Fruit fly (Drosophila melanogaster) whole organism, embryonic: Measurements from ENCODE around the gene ClC-a.

Experiments used
- Ada2b ChIP-seq: fragments of 200-800 bp; sonication (Bioruptor generic); IDR thresholded peaks from 2 replicates; pipeline ENCODE4 v1.3.6; 2022; ENCODE audit warnings: missing biosample characterization, missing genetic modification characterization
- BtbVII ChIP-seq: fragments of 200-800 bp; sonication (Bioruptor generic); optimal IDR thresholded peaks from 3 replicates; lab custom pipeline; 2017; ENCODE audit warnings: missing biosample characterization, mild to moderate bottlenecking, missing genetic modification characterization
- CG10565 ChIP-seq: fragments of 200-800 bp; sonication (Bioruptor generic); optimal IDR thresholded peaks from 3 replicates; lab custom pipeline; 2016; ENCODE audit warnings: missing biosample characterization, mild to moderate bottlenecking, missing genetic modification characterization
- CG12155 ChIP-seq: fragments of 200-800 bp; sonication (Bioruptor generic); optimal IDR thresholded peaks from 3 replicates; lab custom pipeline; 2016; ENCODE audit warnings: missing biosample characterization, missing genetic modification characterization
- CG15011 ChIP-seq: fragments of 200-800 bp; sonication (Bioruptor generic); optimal IDR thresholded peaks from 3 replicates; lab custom pipeline; 2018; ENCODE audit warnings: missing biosample characterization, mild to moderate bottlenecking, missing genetic modification characterization
- CG16863 ChIP-seq: fragments of 200-800 bp; sonication (Bioruptor generic); optimal IDR thresholded peaks from 3 replicates; lab custom pipeline; 2016; ENCODE audit warnings: missing biosample characterization, missing genetic modification characterization
- CG18262 ChIP-seq: fragments of 200-800 bp; optimal IDR thresholded peaks from 3 replicates; lab custom pipeline; 2019; ENCODE audit warnings: missing biosample characterization, mild to moderate bottlenecking, missing genetic modification characterization, moderate library complexity
- CG2116 ChIP-seq: fragments of 200-800 bp; sonication (Bioruptor generic); optimal IDR thresholded peaks from 3 replicates; lab custom pipeline; 2018; ENCODE audit warnings: missing biosample characterization, mild to moderate bottlenecking, missing genetic modification characterization
- CG2129 ChIP-seq: fragments of 200-800 bp; sonication (Bioruptor generic); IDR thresholded peaks from 2 replicates; pipeline ENCODE4 v1.3.6; 2022; ENCODE audit warnings: missing biosample characterization, missing genetic modification characterization; ENCODE audit not compliant: partially characterized antibody
- CG30431 ChIP-seq: fragments of 200-800 bp; sonication (Bioruptor generic); optimal IDR thresholded peaks from 2 replicates; lab custom pipeline; 2017; ENCODE audit warnings: missing biosample characterization, missing genetic modification characterization
- CG31441 ChIP-seq: fragments of 200-800 bp; sonication (Bioruptor generic); IDR thresholded peaks from 2 replicates; pipeline ENCODE4 v1.3.6; 2022; ENCODE audit warnings: missing biosample characterization, missing genetic modification characterization
- CG32767 ChIP-seq: fragments of 200-800 bp; sonication (Bioruptor generic); IDR thresholded peaks from 2 replicates; pipeline ENCODE4 v1.3.6; 2022; ENCODE audit warnings: missing biosample characterization, missing genetic modification characterization
- CG3281 ChIP-seq: fragments of 200-800 bp; sonication (Bioruptor generic); optimal IDR thresholded peaks from 3 replicates; lab custom pipeline; 2017; ENCODE audit warnings: missing biosample characterization, mild to moderate bottlenecking, missing genetic modification characterization
- CG34376 ChIP-seq: fragments of 200-800 bp; sonication (Bioruptor generic); optimal IDR thresholded peaks from 2 replicates; lab custom pipeline; 2018; ENCODE audit warnings: missing biosample characterization, mild to moderate bottlenecking, missing genetic modification characterization
- CG4617 ChIP-seq: fragments of 200-800 bp; sonication (Bioruptor generic); optimal IDR thresholded peaks from 3 replicates; lab custom pipeline; 2016; ENCODE audit warnings: missing biosample characterization, missing genetic modification characterization, borderline replicate concordance
- CG4820 ChIP-seq: fragments of 200-800 bp; sonication (Bioruptor generic); optimal IDR thresholded peaks from 3 replicates; lab custom pipeline; 2016; ENCODE audit warnings: missing biosample characterization, missing genetic modification characterization
- CG6272 ChIP-seq: fragments of 200-800 bp; sonication (Bioruptor generic); IDR thresholded peaks from 2 replicates; pipeline ENCODE4 v1.3.6; 2022; ENCODE audit warnings: missing biosample characterization, missing genetic modification characterization
- CG7271 ChIP-seq: fragments of 200-800 bp; sonication (Bioruptor generic); optimal IDR thresholded peaks from 2 replicates; lab custom pipeline; 2018; ENCODE audit warnings: missing biosample characterization, mild to moderate bottlenecking, missing genetic modification characterization, moderate library complexity
- CG7357 ChIP-seq: fragments of 200-800 bp; sonication (Bioruptor generic); IDR thresholded peaks from 3 replicates; pipeline ENCODE4 v1.3.6; 2022; ENCODE audit warnings: missing biosample characterization, missing genetic modification characterization
- CG8281 ChIP-seq: fragments of 200-800 bp; sonication (Bioruptor generic); optimal IDR thresholded peaks from 2 replicates; lab custom pipeline; 2018; ENCODE audit warnings: missing biosample characterization, mild to moderate bottlenecking, missing genetic modification characterization, moderate library complexity
- CG8290 ChIP-seq, 3 experiments: fragments of 200-800 bp; sonication (Bioruptor generic); optimal IDR thresholded peaks; 2 replicates each; lab custom pipeline; 2016 to 2019; ENCODE audit warnings: missing biosample characterization in 3 of 3, missing genetic modification characterization in 3 of 3, mild to moderate bottlenecking in 2 of 3, moderate library complexity in 1 of 3
- Dp ChIP-seq: fragments of 200-800 bp; sonication (Bioruptor generic); optimal IDR thresholded peaks from 2 replicates; lab custom pipeline; 2018; ENCODE audit warnings: missing biosample characterization, mild to moderate bottlenecking, missing genetic modification characterization, moderate library complexity
- E2f1 ChIP-seq: fragments of 200-800 bp; sonication (Bioruptor generic); IDR thresholded peaks from 2 replicates; pipeline ENCODE4 v1.3.6; 2022; ENCODE audit warnings: missing biosample characterization, missing genetic modification characterization
- Fer1 ChIP-seq: fragments of 200-800 bp; sonication (Bioruptor generic); optimal IDR thresholded peaks from 2 replicates; lab custom pipeline; 2017; ENCODE audit warnings: missing biosample characterization, mild to moderate bottlenecking, missing genetic modification characterization
- HLH3B ChIP-seq: fragments of 200-800 bp; sonication (Bioruptor generic); IDR thresholded peaks from 2 replicates; pipeline ENCODE4 v1.3.6; 2022; ENCODE audit warnings: missing biosample characterization, missing genetic modification characterization
- HLHmδ ChIP-seq: fragments of 200-800 bp; sonication (Bioruptor generic); optimal IDR thresholded peaks from 2 replicates; lab custom pipeline; 2018; ENCODE audit warnings: missing biosample characterization, mild to moderate bottlenecking, missing genetic modification characterization, moderate library complexity
- Kr ChIP-seq: fragments of 200-800 bp; sonication (Bioruptor generic); optimal IDR thresholded peaks from 2 replicates; lab custom pipeline; 2017; ENCODE audit warnings: missing biosample characterization, mild to moderate bottlenecking, missing genetic modification characterization
- Opbp ChIP-seq: fragments of 200-800 bp; sonication (Bioruptor generic); IDR thresholded peaks from 3 replicates; pipeline ENCODE4 v1.3.6; 2022; ENCODE audit warnings: missing biosample characterization, missing genetic modification characterization; ENCODE audit not compliant: partially characterized antibody
- Spps ChIP-seq: fragments of 200-800 bp; sonication (Bioruptor generic); optimal IDR thresholded peaks from 2 replicates; lab custom pipeline; 2018; ENCODE audit warnings: missing biosample characterization, mild to moderate bottlenecking, missing genetic modification characterization
- Trl ChIP-seq, 3 experiments: fragments of >200 bp in 2 of 3; fragments of 200-800 bp in 1 of 3; sonication (Bioruptor generic) in 1 of 3; optimal IDR thresholded peaks; 2 replicates in 1 of 3; 3 replicates in 2 of 3; lab custom pipeline; 2016 to 2017; ENCODE audit warnings: missing biosample characterization in 1 of 3, missing genetic modification characterization in 1 of 3
- ato ChIP-seq: fragments of 200-800 bp; sonication (Bioruptor generic); IDR thresholded peaks from 2 replicates; pipeline ENCODE4 v1.3.6; 2022; ENCODE audit warnings: missing biosample characterization, missing genetic modification characterization; ENCODE audit not compliant: partially characterized antibody
- bbx ChIP-seq: fragments of 200-800 bp; sonication (Bioruptor generic); IDR thresholded peaks from 2 replicates; pipeline ENCODE4 v1.3.6; 2022; ENCODE audit warnings: missing biosample characterization, missing genetic modification characterization; ENCODE audit not compliant: partially characterized antibody
- cg ChIP-seq: fragments of 200-800 bp; sonication (Bioruptor generic); optimal IDR thresholded peaks from 3 replicates; lab custom pipeline; 2019; ENCODE audit warnings: missing biosample characterization, mild to moderate bottlenecking, missing genetic modification characterization, moderate library complexity
- danr ChIP-seq: fragments of 200-800 bp; sonication (Bioruptor generic); IDR thresholded peaks from 2 replicates; pipeline ENCODE4 v1.3.6; 2022; ENCODE audit warnings: missing biosample characterization, missing genetic modification characterization
- en ChIP-seq: fragments of 200-800 bp; sonication (Bioruptor generic); optimal IDR thresholded peaks from 2 replicates; lab custom pipeline; 2016; ENCODE audit warnings: missing biosample characterization, missing genetic modification characterization
- eve ChIP-seq, 2 experiments: fragments of >200 bp; optimal IDR thresholded peaks; 2 replicates each; lab custom pipeline; 2017; ENCODE audit warnings: missing biosample characterization in 2 of 2, missing genetic modification characterization in 2 of 2
- exex ChIP-seq: fragments of 200-800 bp; sonication (Bioruptor generic); optimal IDR thresholded peaks from 4 replicates; lab custom pipeline; 2018; ENCODE audit warnings: missing biosample characterization, mild to moderate bottlenecking, missing genetic modification characterization, moderate library complexity
- fd3F ChIP-seq: fragments of 200-800 bp; sonication (Bioruptor generic); optimal IDR thresholded peaks from 2 replicates; lab custom pipeline; 2018; ENCODE audit warnings: missing biosample characterization, mild to moderate bottlenecking, missing genetic modification characterization, moderate library complexity
- fd96Cb ChIP-seq: fragments of 200-800 bp; sonication (Bioruptor generic); optimal IDR thresholded peaks from 2 replicates; lab custom pipeline; 2018; ENCODE audit warnings: missing biosample characterization, mild to moderate bottlenecking, missing genetic modification characterization, moderate library complexity
- grn ChIP-seq: fragments of 200-800 bp; sonication (Bioruptor generic); optimal IDR thresholded peaks from 3 replicates; lab custom pipeline; 2017; ENCODE audit warnings: missing biosample characterization, missing genetic modification characterization
- nerfin-2 ChIP-seq: fragments of 200-800 bp; sonication (Bioruptor generic); IDR thresholded peaks from 2 replicates; pipeline ENCODE4 v1.3.6; 2022; ENCODE audit warnings: missing biosample characterization, missing genetic modification characterization; ENCODE audit not compliant: partially characterized antibody
- odd ChIP-seq: fragments of 200-800 bp; sonication (Bioruptor generic); optimal IDR thresholded peaks from 2 replicates; lab custom pipeline; 2017; ENCODE audit warnings: missing biosample characterization, mild to moderate bottlenecking, missing genetic modification characterization
- pita ChIP-seq: fragments of 200-800 bp; sonication (Bioruptor generic); optimal IDR thresholded peaks from 2 replicates; lab custom pipeline; 2017; ENCODE audit warnings: missing biosample characterization, mild to moderate bottlenecking, missing genetic modification characterization
- sob ChIP-seq: fragments of 200-800 bp; sonication (Bioruptor generic); IDR thresholded peaks from 2 replicates; pipeline ENCODE4 v1.3.6; 2022; ENCODE audit warnings: missing biosample characterization, missing genetic modification characterization
- tio ChIP-seq: fragments of 200-800 bp; sonication (Bioruptor generic); optimal IDR thresholded peaks from 2 replicates; lab custom pipeline; 2017; ENCODE audit warnings: missing biosample characterization, missing genetic modification characterization, inconsistent platforms
- tll ChIP-seq, 2 experiments: fragments of 200-800 bp in 1 of 2; fragments of >200 bp in 1 of 2; sonication (Bioruptor generic) in 1 of 2; optimal IDR thresholded peaks; 2 replicates each; lab custom pipeline; 2017 to 2019; ENCODE audit warnings: missing biosample characterization in 2 of 2, missing genetic modification characterization in 2 of 2, mild to moderate bottlenecking in 1 of 2, moderate library complexity in 1 of 2
- trh ChIP-seq: fragments of 200-800 bp; sonication (Bioruptor generic); optimal IDR thresholded peaks from 2 replicates; lab custom pipeline; 2016; ENCODE audit warnings: missing biosample characterization, missing genetic modification characterization
- twi ChIP-seq: fragments of 200-800 bp; optimal IDR thresholded peaks from 2 replicates; lab custom pipeline; 2019; ENCODE audit warnings: missing biosample characterization, mild to moderate bottlenecking, missing genetic modification characterization, moderate library complexity
- vnd ChIP-seq: fragments of 200-800 bp; sonication (Bioruptor generic); IDR thresholded peaks from 3 replicates; pipeline ENCODE4 v1.3.6; 2022; ENCODE audit warnings: missing biosample characterization, missing genetic modification characterization; ENCODE audit not compliant: partially characterized antibody

Gene ClC-a

dm6 chr3R:11779357-11780018, 33.5 kb downstream of the ClC-a start (continued):
- TF ChIP-seq Spps (peak; percentile 84), danr (GFP tag; lab: Robert Waterston, UW) (no peak), Fer1 (no peak), tio (GFP tag; lab: Kevin White, UChicago) (peak; percentile 79), CG30431 (GFP tag; lab: Kevin White, UChicago) (peak; percentile 86), CG12155 (GFP tag; lab: Kevin White, UChicago) (no peak), CG8281 (tag; lab: Kevin White, UChicago) (peak; percentile 38), twi (peak; percentile 71), Trl (optimal IDR thresholded peaks at IDR 0.05; lab: Kevin White, UChicago) (peak in 1 of 2 experiments; percentile 91), Trl (GFP tag; optimal IDR thresholded peaks at IDR 0.05; lab: Kevin White, UChicago) (peak; percentile 63), trh (GFP tag; lab: Kevin White, UChicago) (peak; percentile 24), E2f1 (peak; percentile 50; the same call in 1 of the 2 replicates), pita (GFP tag; lab: Kevin White, UChicago) (no peak), CG31441 (GFP tag; lab: Robert Waterston, UW) (peak; percentile 72; the same call in 1 of the 2 replicates), sob (GFP tag; lab: Robert Waterston, UW) (no peak), Opbp (GFP tag; lab: Robert Waterston, UW) (no peak), CG4820 (GFP tag; lab: Kevin White, UChicago) (peak; percentile 75), grn (GFP tag; lab: Kevin White, UChicago) (peak; percentile 20), CG7357 (GFP tag; lab: Robert Waterston, UW) (peak; percentile 36; the same call in 1 of the 3 replicates), odd (GFP tag; lab: Kevin White, UChicago) (peak; percentile 63), CG2116 (GFP tag; lab: Kevin White, UChicago) (peak; percentile 40), ato (GFP tag; lab: Robert Waterston, UW) (no peak), CG3281 (no peak), CG18262 (tag; lab: Kevin White, UChicago) (peak; percentile 95), tll (GFP tag; optimal IDR thresholded peaks at IDR 0.05; lab: Kevin White, UChicago) (peak in 1 of 2 experiments; percentile 77), bbx (no peak), fd96Cb (tag; lab: Kevin White, UChicago) (peak; percentile 92), Kr (GFP tag; lab: Kevin White, UChicago) (no peak), CG10565 (GFP tag; lab: Kevin White, UChicago) (peak; percentile 29), CG15011 (GFP tag; lab: Kevin White, UChicago) (peak; percentile 46), cg (GFP tag; lab: Kevin White, UChicago) (peak; percentile 80), vnd (GFP tag; lab: Robert Waterston, UW) (no peak), CG6272 (GFP tag; lab: Robert Waterston, UW) (no peak; the same call in 1 of the 2 replicates), CG2129 (no peak), BtbVII (GFP tag; lab: Kevin White, UChicago) (peak; percentile 49), exex (tag; lab: Kevin White, UChicago) (no peak), CG32767 (GFP tag; lab: Robert Waterston, UW) (no peak; the same call in none of the 2 replicates), Ada2b (GFP tag; lab: Robert Waterston, UW) (no peak)

dm6 chr3R:11778879-11779278, 34.1 kb downstream of the ClC-a start:
- TF ChIP-seq CG4617 (GFP tag; lab: Kevin White, UChicago) (no peak), CG8290 (GFP tag; optimal IDR thresholded peaks at IDR 0.05; lab: Kevin White, UChicago) (no peak), CG8290 (tag; optimal IDR thresholded peaks at IDR 0.05; lab: Kevin White, UChicago) (peak in 1 of 2 experiments; percentile 56), HLHmδ (GFP tag; lab: Kevin White, UChicago) (peak; percentile 42), HLH3B (GFP tag; lab: Robert Waterston, UW) (peak; percentile 53), en (no peak), nerfin-2 (no peak), eve (GFP tag; optimal IDR thresholded peaks at IDR 0.05; lab: Kevin White, UChicago) (no peak), CG34376 (GFP tag; lab: Kevin White, UChicago) (no peak), fd3F (GFP tag; lab: Kevin White, UChicago) (no peak), Dp (GFP tag; lab: Kevin White, UChicago) (no peak), CG7271 (tag; lab: Kevin White, UChicago) (no peak), CG16863 (GFP tag; lab: Kevin White, UChicago) (no peak)
